Fruit fly (Drosophila melanogaster): ENCODE measurements around the gene CG3699.

Gene CG3699

dm6 chrX:935049-935900, 12.0 kb downstream of the CG3699 start, which contains the start of gene TRAM (continued):
- peak; percentile 93 for TF ChIP-seq GATAe (GFP tag; conservative IDR thresholded peaks at IDR 0.05)
- TF ChIP-seq Med (GFP tag), result peak; percentile 100
- TF ChIP-seq fu2 (GFP tag; optimal IDR thresholded peaks at IDR 0.05), result peak; percentile 98
- peak; percentile 96 for TF ChIP-seq CG2202 (tag; optimal IDR thresholded peaks at IDR 0.05)
- peak; percentile 91 for TF ChIP-seq CG10267 (tag; optimal IDR thresholded peaks at IDR 0.05)
- peak; percentile 85 for TF ChIP-seq CG9797 (GFP tag; optimal IDR thresholded peaks at IDR 0.05)
- peak; percentile 98 for TF ChIP-seq NFAT (GFP tag; IDR thresholded peaks at IDR 0.05)
- TF ChIP-seq gfzf (GFP tag; optimal IDR thresholded peaks at IDR 0.05), result peak; percentile 70
- TF ChIP-seq Opbp (GFP tag; IDR thresholded peaks at IDR 0.05; ENCODE audit: partially characterized antibody), result peak; percentile 84; the same call in 2 of the 3 replicates
- TF ChIP-seq CkIIα-i1 (GFP tag; IDR thresholded peaks at IDR 0.05), result peak; percentile 91
- peak; percentile 97 for TF ChIP-seq phol (tag; optimal IDR thresholded peaks at IDR 0.05)
- TF ChIP-seq CG6683 (GFP tag; optimal IDR thresholded peaks at IDR 0.05), result peak; percentile 95
- peak; percentile 88 for TF ChIP-seq TFAM (GFP tag; optimal IDR thresholded peaks at IDR 0.05)
- peak; percentile 98 for TF ChIP-seq CG3281 (GFP tag; optimal IDR thresholded peaks at IDR 0.05)
- TF ChIP-seq pros (GFP tag; optimal IDR thresholded peaks at IDR 0.05), result peak; percentile 78
- no peak for TF ChIP-seq chinmo (GFP tag; IDR thresholded peaks at IDR 0.05; ENCODE audit: partially characterized antibody)
- peak; percentile 98 for TF ChIP-seq pum (GFP tag; optimal IDR thresholded peaks at IDR 0.05)
- peak; percentile 99 for TF ChIP-seq CG10543 (GFP tag; optimal IDR thresholded peaks at IDR 0.05)
- TF ChIP-seq sug (tag; optimal IDR thresholded peaks at IDR 0.05), result peak; percentile 98
- peak; percentile 95 for TF ChIP-seq CG6765 (GFP tag; optimal IDR thresholded peaks at IDR 0.05)
- TF ChIP-seq dmrt11E (tag; optimal IDR thresholded peaks at IDR 0.05), result peak; percentile 97
- TF ChIP-seq CG1603 (tag; optimal IDR thresholded peaks at IDR 0.05), result peak; percentile 97
- peak; percentile 93 for TF ChIP-seq CG8924 (tag; optimal IDR thresholded peaks at IDR 0.05)
- peak; percentile 98 for TF ChIP-seq CG2875 (GFP tag; optimal IDR thresholded peaks at IDR 0.05)
- TF ChIP-seq CG17385 (GFP tag; optimal IDR thresholded peaks at IDR 0.05), result peak; percentile 96
- peak; percentile 98 for TF ChIP-seq CG15269 (tag; optimal IDR thresholded peaks at IDR 0.05)
- TF ChIP-seq CG10654 (GFP tag; optimal IDR thresholded peaks at IDR 0.05), result peak; percentile 98
- TF ChIP-seq gcm (GFP tag; optimal IDR thresholded peaks at IDR 0.05), result peak; percentile 97
- peak; percentile 97 for TF ChIP-seq CG9215 (GFP tag; IDR thresholded peaks at IDR 0.05)
- TF ChIP-seq CG10366 (GFP tag; IDR thresholded peaks at IDR 0.05), result peak; percentile 99
- peak; percentile 98 for TF ChIP-seq NC2α (GFP tag; optimal IDR thresholded peaks at IDR 0.05)
- TF ChIP-seq Usf (GFP tag; optimal IDR thresholded peaks at IDR 0.05), result peak; percentile 98
- TF ChIP-seq Gug (GFP tag; IDR thresholded peaks at IDR 0.05), result peak; percentile 99
- TF ChIP-seq ranshi (GFP tag; IDR thresholded peaks at IDR 0.05), result peak; percentile 99
- peak; percentile 69 for TF ChIP-seq CTCF (GFP tag; optimal IDR thresholded peaks at IDR 0.05)
- no peak for TF ChIP-seq cad (GFP tag; optimal IDR thresholded peaks at IDR 0.05)
- peak; percentile 55; the same call in 2 of the 3 replicates for TF ChIP-seq CG14860 (GFP tag; IDR thresholded peaks at IDR 0.05; ENCODE audit: partially characterized antibody)
- TF ChIP-seq mam (GFP tag; optimal IDR thresholded peaks at IDR 0.05), result peak; percentile 99
- TF ChIP-seq Abd-B (GFP tag; optimal IDR thresholded peaks at IDR 0.05), result peak; percentile 97
- TF ChIP-seq Asciz (GFP tag; optimal IDR thresholded peaks at IDR 0.05), result peak; percentile 94
- TF ChIP-seq ind (GFP tag; optimal IDR thresholded peaks at IDR 0.05), result peak; percentile 99
- peak; percentile 93 for TF ChIP-seq salm (tag; optimal IDR thresholded peaks at IDR 0.05)
- peak; percentile 97 for TF ChIP-seq Dek (tag; optimal IDR thresholded peaks at IDR 0.05)
- peak; percentile 68 for TF ChIP-seq CG7745 (tag; optimal IDR thresholded peaks at IDR 0.05)
- TF ChIP-seq CG17361 (GFP tag; IDR thresholded peaks at IDR 0.05), result peak; percentile 97
- TF ChIP-seq sim (GFP tag; IDR thresholded peaks at IDR 0.05), result peak; percentile 96
- no peak for TF ChIP-seq h (optimal IDR thresholded peaks at IDR 0.05)
- TF ChIP-seq Ada2b (GFP tag; IDR thresholded peaks at IDR 0.05), result peak; percentile 98
- TF ChIP-seq D19A (tag; optimal IDR thresholded peaks at IDR 0.05), result peak; percentile 92

Data from whole organism, embryonic.